Worm (Caenorhabditis elegans) whole organism, L3 larva: ENCODE data around the gene T16D1.1.

Experiments
- ZK546.5 ChIP-seq: sonication (generic microtip); optimal IDR thresholded peaks from 2 replicates; lab custom pipeline; 2017; ENCODE audit warnings: missing biosample characterization, missing genetic modification characterization
- aly-2 ChIP-seq: fragments of 150-350 bp; optimal IDR thresholded peaks from 2 replicates; lab custom pipeline; 2014; ENCODE audit warnings: missing biosample characterization, missing genetic modification characterization
- ama-1 ChIP-seq: fragments of 150-350 bp; optimal IDR thresholded peaks from 2 replicates; lab custom pipeline; 2018
- ceh-16 ChIP-seq: sonication (generic microtip); optimal IDR thresholded peaks from 2 replicates; lab custom pipeline; 2017; ENCODE audit warnings: missing biosample characterization, missing genetic modification characterization
- daf-12 ChIP-seq: fragments of 150-350 bp; optimal IDR thresholded peaks from 2 replicates; lab custom pipeline; 2014; ENCODE audit warnings: missing biosample characterization, missing genetic modification reagents, missing genetic modification characterization
- egl-5 ChIP-seq: fragments of 150-350 bp; optimal IDR thresholded peaks from 2 replicates; lab custom pipeline; 2017; ENCODE audit warnings: missing biosample characterization, missing genetic modification reagents, missing genetic modification characterization, inconsistent platforms
- elt-1 ChIP-seq: fragments of 150-350 bp; optimal IDR thresholded peaks from 2 replicates; lab custom pipeline; 2014; ENCODE audit warnings: missing biosample characterization, missing genetic modification characterization
- elt-2 ChIP-seq: sonication (generic microtip); optimal IDR thresholded peaks from 2 replicates; lab custom pipeline; 2016; ENCODE audit warnings: missing genetic modification reagents, mild to moderate bottlenecking, missing genetic modification characterization, missing compliant biosample characterization
- elt-3 ChIP-seq, 3 experiments: fragments of 150-350 bp in 1 of 3; sonication (generic microtip) in 2 of 3; optimal IDR thresholded peaks; 2 replicates in 2 of 3; 4 replicates in 1 of 3; lab custom pipeline; 2014 to 2017; ENCODE audit warnings: missing biosample characterization in 3 of 3, missing genetic modification characterization in 3 of 3
- eor-1 ChIP-seq, 2 experiments: fragments of 150-350 bp; optimal IDR thresholded peaks; 2 replicates each; lab custom pipeline; 2014 to 2018; ENCODE audit warnings: missing biosample characterization in 2 of 2, missing genetic modification characterization in 2 of 2
- fos-1 ChIP-seq: fragments of 150-350 bp; optimal IDR thresholded peaks from 2 replicates; lab custom pipeline; 2014; ENCODE audit warnings: missing biosample characterization, missing genetic modification characterization
- hmg-11 ChIP-seq: sonication (generic microtip); optimal IDR thresholded peaks from 2 replicates; lab custom pipeline; 2016; ENCODE audit warnings: missing genetic modification characterization, missing compliant biosample characterization
- jun-1 ChIP-seq: fragments of 150-350 bp; optimal IDR thresholded peaks from 2 replicates; lab custom pipeline; 2014; ENCODE audit warnings: missing biosample characterization, missing genetic modification reagents, missing genetic modification characterization
- lin-15B ChIP-seq: fragments of 150-350 bp; optimal IDR thresholded peaks from 2 replicates; lab custom pipeline; 2014; ENCODE audit warnings: missing biosample characterization, missing genetic modification characterization
- lin-39 ChIP-seq: fragments of 150-350 bp; optimal IDR thresholded peaks from 2 replicates; lab custom pipeline; 2018; ENCODE audit warnings: missing biosample characterization, missing genetic modification reagents, missing genetic modification characterization
- lsy-12 ChIP-seq: sonication (generic microtip); optimal IDR thresholded peaks from 2 replicates; lab custom pipeline; 2016; ENCODE audit warnings: mild to moderate bottlenecking, missing genetic modification characterization, missing compliant biosample characterization
- mdl-1 ChIP-seq: fragments of 150-350 bp; optimal IDR thresholded peaks from 2 replicates; lab custom pipeline; 2014; ENCODE audit warnings: missing biosample characterization, missing genetic modification characterization
- mml-1 ChIP-seq: fragments of 150-350 bp; sonication (generic microtip); optimal IDR thresholded peaks from 3 replicates; lab custom pipeline; 2014; ENCODE audit warnings: missing biosample characterization, missing genetic modification characterization
- nfya-1 ChIP-seq: sonication (generic microtip); optimal IDR thresholded peaks from 2 replicates; lab custom pipeline; 2017; ENCODE audit warnings: missing genetic modification characterization, mild to moderate bottlenecking, missing compliant biosample characterization, antibody characterized with exemption, moderate library complexity; ENCODE audit not compliant: insufficient read depth
- nhr-23 ChIP-seq: fragments of 150-350 bp; optimal IDR thresholded peaks from 2 replicates; lab custom pipeline; 2014; ENCODE audit warnings: missing biosample characterization, missing genetic modification reagents, missing genetic modification characterization
- nhr-237 ChIP-seq: fragments of 150-350 bp; optimal IDR thresholded peaks from 2 replicates; lab custom pipeline; 2014; ENCODE audit warnings: missing biosample characterization, missing genetic modification characterization
- nhr-28 ChIP-seq: fragments of 150-350 bp; optimal IDR thresholded peaks from 2 replicates; lab custom pipeline; 2014; ENCODE audit warnings: missing biosample characterization, missing genetic modification characterization
- nhr-43 ChIP-seq: sonication (generic microtip); optimal IDR thresholded peaks from 2 replicates; lab custom pipeline; 2016; ENCODE audit warnings: mild to moderate bottlenecking, missing genetic modification characterization, missing compliant biosample characterization; ENCODE audit not compliant: poor library complexity, severe bottlenecking
- nhr-67 ChIP-seq: fragments of 150-350 bp; optimal IDR thresholded peaks from 2 replicates; lab custom pipeline; 2014; ENCODE audit warnings: missing biosample characterization, missing genetic modification characterization
- nhr-76 ChIP-seq: fragments of 150-350 bp; sonication (generic microtip); optimal IDR thresholded peaks from 5 replicates; lab custom pipeline; 2014; ENCODE audit warnings: missing biosample characterization, missing genetic modification characterization
- nhr-77 ChIP-seq: fragments of 150-350 bp; optimal IDR thresholded peaks from 2 replicates; lab custom pipeline; 2014; ENCODE audit warnings: missing biosample characterization, missing genetic modification characterization
- pha-4 ChIP-seq: fragments of 150-350 bp; optimal IDR thresholded peaks from 2 replicates; lab custom pipeline; 2014; ENCODE audit warnings: missing biosample characterization, missing genetic modification reagents, missing genetic modification characterization
- sea-2 ChIP-seq: fragments of 150-350 bp; sonication (generic microtip); optimal IDR thresholded peaks from 4 replicates; lab custom pipeline; 2014; ENCODE audit warnings: missing biosample characterization, missing genetic modification reagents, missing genetic modification characterization
- snpc-4 ChIP-seq: fragments of 150-350 bp; optimal IDR thresholded peaks from 2 replicates; lab custom pipeline; 2014; ENCODE audit warnings: missing biosample characterization, missing genetic modification characterization
- unc-39 ChIP-seq: sonication (generic microtip); optimal IDR thresholded peaks from 4 replicates; lab custom pipeline; 2017; ENCODE audit warnings: missing biosample characterization, missing genetic modification characterization
- unc-62 ChIP-seq: fragments of 150-350 bp; sonication (generic microtip); optimal IDR thresholded peaks from 4 replicates; lab custom pipeline; 2014; ENCODE audit warnings: missing biosample characterization, missing genetic modification reagents, missing genetic modification characterization

The T16D1.1 gene

ce11 chrII:5220648-5221047 is 20.8 kb downstream of the T16D1.1 start:
- TF ChIP-seq nhr-28 (tag; lab: Kevin White, UChicago): no peak
- peak; percentile 91 for TF ChIP-seq egl-5 (tag; lab: Kevin White, UChicago)

- TF ChIP-seq lin-39 (tag; lab: Kevin White, UChicago) (peak; percentile 63), elt-1 (tag; lab: Kevin White, UChicago) (peak; percentile 6), mdl-1 (tag; lab: Kevin White, UChicago) (no peak)
Measured at ce11 chrII:5218349-5218748, 23.1 kb downstream of the T16D1.1 start.

- TF ChIP-seq mdl-1 (tag; lab: Kevin White, UChicago): no peak
- no peak for TF ChIP-seq snpc-4
- no peak for TF ChIP-seq pha-4 (tag; lab: Kevin White, UChicago)
- TF ChIP-seq unc-62: no peak
- no peak for TF ChIP-seq nfya-1
- TF ChIP-seq ama-1 (lab: Kevin White, UChicago): no peak
- TF ChIP-seq eor-1 (tag; optimal IDR thresholded peaks at IDR 0.05; lab: Kevin White, UChicago): no peak
- TF ChIP-seq ZK546.5 (tag; lab: Kevin White, UChicago): no peak
- no peak for TF ChIP-seq ceh-16 (tag; lab: Kevin White, UChicago)
- no peak for TF ChIP-seq daf-12 (tag; lab: Kevin White, UChicago)
- no peak for TF ChIP-seq egl-5 (tag; lab: Kevin White, UChicago)
- TF ChIP-seq mml-1 (tag; lab: Kevin White, UChicago): no peak
- TF ChIP-seq unc-39 (tag; lab: Kevin White, UChicago): no peak
- TF ChIP-seq nhr-237 (tag; lab: Kevin White, UChicago): no peak
- TF ChIP-seq lin-15B (tag; lab: Kevin White, UChicago): no peak
- no peak for TF ChIP-seq lin-39 (tag; lab: Kevin White, UChicago)
- TF ChIP-seq lsy-12: no peak
- TF ChIP-seq nhr-77 (tag; lab: Kevin White, UChicago): no peak
- TF ChIP-seq fos-1 (tag; lab: Kevin White, UChicago): no peak
- no peak for TF ChIP-seq hmg-11 (tag; lab: Kevin White, UChicago)
Measured at ce11 chrII:5212675-5213074, 28.8 kb downstream of the T16D1.1 start, which contains the start of gene C34F11.1. C34F11.1 (plus strand) TSS chrII:5212975.

ce11 chrII:5211970-5212369 is 29.5 kb downstream of the T16D1.1 start, which contains the start of gene C34F11.2:
C34F11.2 (plus strand) TSS chrII:5212270.
- TF ChIP-seq jun-1: no peak
- TF ChIP-seq aly-2: no peak
- no peak for TF ChIP-seq daf-12 (tag; lab: Kevin White, UChicago)

- TF ChIP-seq hmg-11 (tag; lab: Kevin White, UChicago): no peak
- TF ChIP-seq nhr-237 (tag; lab: Kevin White, UChicago): no peak
- TF ChIP-seq nhr-28 (tag; lab: Kevin White, UChicago): no peak
- TF ChIP-seq sea-2 (GFP tag; lab: Kevin White, UChicago): no peak
- no peak for TF ChIP-seq elt-3 (tag; optimal IDR thresholded peaks at IDR 0.05; lab: Kevin White, UChicago)
- TF ChIP-seq nhr-23 (tag; lab: Kevin White, UChicago): peak; percentile 29
- no peak for TF ChIP-seq mml-1 (tag; lab: Kevin White, UChicago)
- TF ChIP-seq, all 47 proteins: peak for 1
Measured at ce11 chrII:5210830-5211229, 30.6 kb downstream of the T16D1.1 start, which contains the start of gene C34F11.8. C34F11.8 (minus strand) TSS chrII:5210964.

ce11 chrII:5209122-5209521 is 32.3 kb downstream of the T16D1.1 start:
- TF ChIP-seq snpc-4 (no peak), ama-1 (lab: Kevin White, UChicago) (peak; percentile 55)
- TF ChIP-seq, all 47 proteins: peak for 1

- TF ChIP-seq unc-39 (tag; lab: Kevin White, UChicago) (no peak), lin-39 (tag; lab: Kevin White, UChicago) (no peak), elt-2 (peak; percentile 39), nhr-67 (tag; lab: Kevin White, UChicago) (no peak), nhr-76 (tag; lab: Kevin White, UChicago) (no peak), nhr-43 (no peak)
Measured at ce11 chrII:5205286-5205685, 36.2 kb downstream of the T16D1.1 start.
